Fruit fly (Drosophila melanogaster) whole organism, wandering third instar larva: ENCODE results near the gene raw.

ENCODE experiments used
- Abd-B ChIP-seq: fragments of >200 bp; optimal IDR thresholded peaks from 2 replicates; lab custom pipeline; 2017; ENCODE audit warnings: missing biosample characterization, missing genetic modification characterization
- CG32264 ChIP-seq: fragments of 200-800 bp; sonication (Bioruptor generic); optimal IDR thresholded peaks from 2 replicates; lab custom pipeline; 2016; ENCODE audit warnings: missing biosample characterization, missing genetic modification characterization
- CG9705 ChIP-seq: fragments of 200-800 bp; sonication (Bioruptor generic); optimal IDR thresholded peaks from 2 replicates; lab custom pipeline; 2018; ENCODE audit warnings: missing biosample characterization, mild to moderate bottlenecking, missing genetic modification characterization
- CrebA ChIP-seq: fragments of 200-800 bp; sonication (Bioruptor generic); optimal IDR thresholded peaks from 2 replicates; lab custom pipeline; 2016; ENCODE audit warnings: missing biosample characterization, mild to moderate bottlenecking, missing genetic modification characterization, borderline replicate concordance
- Dfd ChIP-seq: fragments of >200 bp; optimal IDR thresholded peaks from 2 replicates; lab custom pipeline; 2017; ENCODE audit warnings: missing biosample characterization, missing genetic modification characterization
- Dif ChIP-seq: fragments of 200-275, 200-300 bp; sonication (Bioruptor generic); optimal IDR thresholded peaks from 2 replicates; lab custom pipeline; 2018; ENCODE audit warnings: missing biosample characterization, missing genetic modification characterization; ENCODE audit not compliant: partially characterized antibody
- GATAd ChIP-seq: sonication (Bioruptor generic); optimal IDR thresholded peaks from 2 replicates; lab custom pipeline; 2016; ENCODE audit warnings: missing biosample characterization, missing genetic modification characterization
- HLH106 ChIP-seq: fragments of 200-800 bp; optimal IDR thresholded peaks from 3 replicates; lab custom pipeline; 2019; ENCODE audit warnings: missing biosample characterization, mild to moderate bottlenecking, missing genetic modification characterization, moderate library complexity
- Hnf4 ChIP-seq: fragments of 200-800 bp; sonication (Bioruptor generic); optimal IDR thresholded peaks from 2 replicates; lab custom pipeline; 2016; ENCODE audit warnings: missing biosample characterization, mild to moderate bottlenecking, missing genetic modification characterization
- Hr78 ChIP-seq: fragments of >200 bp; optimal IDR thresholded peaks from 2 replicates; lab custom pipeline; 2017; ENCODE audit warnings: missing biosample characterization, missing genetic modification characterization
- Hr83 ChIP-seq: fragments of 200-300 bp; sonication (Bioruptor generic); optimal IDR thresholded peaks from 2 replicates; lab custom pipeline; 2016; ENCODE audit warnings: missing biosample characterization, mild to moderate bottlenecking, missing genetic modification characterization, moderate library complexity; ENCODE audit not compliant: poor library complexity, severe bottlenecking
- Jra ChIP-seq: sonication (Bioruptor generic); optimal IDR thresholded peaks from 2 replicates; lab custom pipeline; 2016; ENCODE audit warnings: missing biosample characterization, missing genetic modification characterization
- Mio ChIP-seq: sonication (Bioruptor generic); optimal IDR thresholded peaks from 2 replicates; lab custom pipeline; 2016; ENCODE audit warnings: missing biosample characterization, missing genetic modification characterization
- Myc ChIP-seq: fragments of >200 bp; optimal IDR thresholded peaks from 2 replicates; lab custom pipeline; 2017
- N ChIP-seq: fragments of >200 bp; optimal IDR thresholded peaks from 2 replicates; lab custom pipeline; 2018; ENCODE audit warnings: missing biosample characterization, missing external identifiers, missing genetic modification characterization
- OdsH ChIP-seq: fragments of 200-800 bp; sonication (Bioruptor generic); optimal IDR thresholded peaks from 2 replicates; lab custom pipeline; 2016; ENCODE audit warnings: missing biosample characterization, mild to moderate bottlenecking, missing genetic modification characterization
- Rel ChIP-seq, 2 experiments: fragments of 200-800 bp; sonication (Bioruptor generic) in 1 of 2; optimal IDR thresholded peaks; 2 replicates in 1 of 2; 3 replicates in 1 of 2; lab custom pipeline; 2016 to 2019; ENCODE audit warnings: mild to moderate bottlenecking in 2 of 2, missing biosample characterization in 2 of 2, missing genetic modification characterization in 2 of 2, moderate library complexity in 1 of 2
- Sp1 ChIP-seq: fragments of 200-800 bp; sonication (Bioruptor generic); optimal IDR thresholded peaks from 3 replicates; lab custom pipeline; 2019; ENCODE audit warnings: missing biosample characterization, mild to moderate bottlenecking, missing genetic modification characterization, moderate library complexity
- Vsx2 ChIP-seq: fragments of 200-300, 225-300 bp; sonication (Bioruptor generic); optimal IDR thresholded peaks from 2 replicates; lab custom pipeline; 2018; ENCODE audit warnings: missing biosample characterization, missing genetic modification characterization; ENCODE audit not compliant: partially characterized antibody
- br ChIP-seq: fragments of 200-800 bp; sonication (Bioruptor generic); optimal IDR thresholded peaks from 2 replicates; lab custom pipeline; 2016; ENCODE audit warnings: missing biosample characterization, missing genetic modification characterization
- brk ChIP-seq: fragments of 200-800 bp; sonication (Bioruptor generic); optimal IDR thresholded peaks from 2 replicates; lab custom pipeline; 2016; ENCODE audit warnings: missing biosample characterization, mild to moderate bottlenecking, missing genetic modification characterization
- dl ChIP-seq, 2 experiments: fragments of 175-275, 200-275 bp in 1 of 2; fragments of 200-275 bp in 1 of 2; sonication (Bioruptor generic); optimal IDR thresholded peaks; lab custom pipeline; 2018; ENCODE audit warnings: mild to moderate bottlenecking in 2 of 2, missing biosample characterization in 2 of 2, missing genetic modification characterization in 2 of 2, moderate library complexity in 2 of 2; ENCODE audit not compliant: partially characterized antibody in 2 of 2, insufficient read depth in 1 of 2
- dmrt93B ChIP-seq: fragments of 200-800 bp; sonication (Bioruptor generic); optimal IDR thresholded peaks from 2 replicates; lab custom pipeline; 2018; ENCODE audit warnings: missing biosample characterization, mild to moderate bottlenecking, missing genetic modification characterization
- dsf ChIP-seq: sonication (Bioruptor generic); optimal IDR thresholded peaks from 2 replicates; lab custom pipeline; 2016; ENCODE audit warnings: missing biosample characterization, missing genetic modification characterization, borderline replicate concordance
- ey ChIP-seq: fragments of 200-800 bp; sonication (Bioruptor generic); optimal IDR thresholded peaks from 2 replicates; lab custom pipeline; 2016; ENCODE audit warnings: missing biosample characterization, missing genetic modification characterization
- foxo ChIP-seq, 2 experiments: fragments of 200-800 bp; sonication (Bioruptor generic); optimal IDR thresholded peaks; 2 replicates in 1 of 2; 3 replicates in 1 of 2; lab custom pipeline; 2016 to 2017; ENCODE audit warnings: missing biosample characterization in 2 of 2, missing genetic modification characterization in 2 of 2
- fru ChIP-seq: fragments of 200-800 bp; sonication (Bioruptor generic); optimal IDR thresholded peaks from 3 replicates; lab custom pipeline; 2016; ENCODE audit warnings: missing biosample characterization, mild to moderate bottlenecking, missing genetic modification characterization
- h ChIP-seq: fragments of 200-800 bp; sonication (Bioruptor generic); optimal IDR thresholded peaks from 3 replicates; lab custom pipeline; 2016; ENCODE audit warnings: missing biosample characterization, mild to moderate bottlenecking, missing genetic modification characterization
- jim ChIP-seq: fragments of 175-275, 200-325 bp; sonication (Bioruptor generic); optimal IDR thresholded peaks from 2 replicates; lab custom pipeline; 2016; ENCODE audit warnings: missing biosample characterization, mild to moderate bottlenecking, missing genetic modification characterization
- lola ChIP-seq: fragments of >200 bp; optimal IDR thresholded peaks from 2 replicates; lab custom pipeline; 2017; ENCODE audit warnings: missing biosample characterization, missing genetic modification characterization
- pan ChIP-seq: fragments of >200 bp; optimal IDR thresholded peaks from 2 replicates; lab custom pipeline; 2017
- psq ChIP-seq: fragments of 200-800 bp; sonication (Bioruptor generic); optimal IDR thresholded peaks from 3 replicates; lab custom pipeline; 2017; ENCODE audit warnings: missing biosample characterization, mild to moderate bottlenecking, missing genetic modification characterization, moderate library complexity
- rgr ChIP-seq: fragments of 200-800 bp; sonication (Bioruptor generic); optimal IDR thresholded peaks from 3 replicates; lab custom pipeline; 2016; ENCODE audit warnings: missing biosample characterization, mild to moderate bottlenecking, missing genetic modification characterization
- sage ChIP-seq: fragments of 200-800 bp; sonication (Bioruptor generic); optimal IDR thresholded peaks from 2 replicates; lab custom pipeline; 2016; ENCODE audit warnings: missing biosample characterization, mild to moderate bottlenecking, missing genetic modification characterization
- sv ChIP-seq: fragments of 200-800 bp; sonication (Bioruptor generic); optimal IDR thresholded peaks from 3 replicates; lab custom pipeline; 2016; ENCODE audit warnings: missing biosample characterization, missing genetic modification characterization
- tai ChIP-seq: sonication (Bioruptor generic); optimal IDR thresholded peaks from 2 replicates; lab custom pipeline; 2016; ENCODE audit warnings: missing biosample characterization, missing genetic modification characterization
- usp ChIP-seq: fragments of >200 bp; optimal IDR thresholded peaks from 2 replicates; lab custom pipeline; 2017; ENCODE audit warnings: missing biosample characterization, missing genetic modification characterization
- woc ChIP-seq: sonication (Bioruptor generic); optimal IDR thresholded peaks from 2 replicates; lab custom pipeline; 2016; ENCODE audit warnings: missing biosample characterization, mild to moderate bottlenecking, missing genetic modification characterization

Gene raw

DNA sequence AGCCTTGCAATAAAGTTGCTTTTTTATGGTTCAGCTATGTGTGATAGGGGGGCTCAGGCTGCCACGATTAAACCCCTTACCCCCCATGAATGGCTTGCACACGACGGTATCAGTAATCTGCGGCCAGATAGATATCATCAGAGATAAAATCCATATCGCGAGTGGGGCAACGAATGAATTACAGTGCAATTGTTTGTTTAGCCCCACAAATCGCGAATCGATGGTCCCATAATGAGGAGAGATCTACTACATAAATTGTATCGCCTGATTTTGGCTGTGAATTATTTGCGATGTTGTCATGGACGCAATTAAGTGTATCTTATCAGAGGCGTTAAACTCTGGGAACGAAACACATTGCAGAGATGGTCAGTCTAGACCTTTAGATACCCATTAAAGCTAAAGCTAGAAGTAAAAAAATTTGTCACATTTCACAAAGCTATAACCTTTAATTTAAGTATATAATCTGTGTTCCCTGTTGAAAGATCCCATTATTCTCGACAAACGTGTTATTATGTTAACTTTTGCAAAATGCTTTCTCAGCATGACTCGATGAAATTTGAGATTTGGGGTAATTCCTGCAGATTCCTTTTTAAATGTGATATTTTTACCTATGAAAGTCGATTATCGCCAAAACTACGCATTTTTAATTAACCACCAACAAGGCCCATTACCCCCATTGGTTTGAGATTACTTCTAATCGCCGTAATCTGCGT, 42.4 kb downstream of the raw start:
- TF ChIP-seq foxo (GFP tag; optimal IDR thresholded peaks at IDR 0.05; lab: Kevin White, UChicago) (peak in 1 of 2 experiments; percentile 37), fru (GFP tag; lab: Kevin White, UChicago) (no peak), sv (GFP tag; lab: Kevin White, UChicago) (no peak), br (GFP tag; lab: Kevin White, UChicago) (peak; percentile 65), h (GFP tag; lab: Kevin White, UChicago) (peak; percentile 18), psq (GFP tag; lab: Kevin White, UChicago) (peak; percentile 12), N (GFP tag; lab: Kevin White, UChicago) (no peak), Sp1 (peak; percentile 37), ey (GFP tag; lab: Kevin White, UChicago) (peak; percentile 6), Rel (GFP tag; optimal IDR thresholded peaks at IDR 0.05; lab: Kevin White, UChicago) (no peak), Rel (tag; optimal IDR thresholded peaks at IDR 0.05; lab: Kevin White, UChicago) (peak; percentile 46)

DNA sequence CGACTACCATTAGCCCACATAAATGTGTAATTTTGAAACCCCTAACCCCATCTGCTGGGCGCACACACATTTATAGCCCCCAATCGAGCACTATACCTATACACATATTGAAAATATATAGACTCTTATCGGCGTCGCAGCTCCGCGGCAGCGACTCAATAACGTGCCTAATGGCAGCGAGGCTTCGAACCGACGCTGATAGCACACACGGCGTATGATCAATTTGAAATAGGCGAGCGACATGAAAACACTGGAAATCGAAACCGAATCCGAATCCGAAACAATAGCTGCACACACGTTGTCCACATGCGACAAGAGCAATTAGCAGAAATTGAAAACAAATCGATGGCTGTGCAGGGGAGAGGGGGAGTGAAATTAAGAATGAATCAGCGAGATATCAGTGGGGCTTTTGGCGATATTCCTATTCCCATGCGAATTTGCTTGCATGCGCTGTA, 46.2 kb downstream of the raw start:
- TF ChIP-seq Jra (GFP tag; lab: Kevin White, UChicago) (peak; percentile 77), CrebA (GFP tag; lab: Kevin White, UChicago) (peak; percentile 35), brk (GFP tag; lab: Kevin White, UChicago) (no peak), h (GFP tag; lab: Kevin White, UChicago) (peak; percentile 66), Hnf4 (peak; percentile 10), HLH106 (tag; lab: Kevin White, UChicago) (peak; percentile 16), Rel (GFP tag; optimal IDR thresholded peaks at IDR 0.05; lab: Kevin White, UChicago) (peak; percentile 70), Rel (tag; optimal IDR thresholded peaks at IDR 0.05; lab: Kevin White, UChicago) (peak; percentile 96), Vsx2 (GFP tag; lab: Kevin White, UChicago) (peak; percentile 1), GATAd (GFP tag; lab: Kevin White, UChicago) (no peak), br (GFP tag; lab: Kevin White, UChicago) (peak; percentile 33), Dif (peak; percentile 4), rgr (GFP tag; lab: Kevin White, UChicago) (peak; percentile 41), lola (GFP tag; lab: Kevin White, UChicago) (no peak)

dm6 chr2L:8692426-8693180, 47.9 kb downstream of the raw start:
- TF ChIP-seq usp (no peak), N (GFP tag; lab: Kevin White, UChicago) (no peak), brk (GFP tag; lab: Kevin White, UChicago) (no peak), pan (lab: Kevin White, UChicago) (no peak), GATAd (GFP tag; lab: Kevin White, UChicago) (no peak), Dfd (no peak), ey (GFP tag; lab: Kevin White, UChicago) (peak; percentile 30), dl (GFP tag; optimal IDR thresholded peaks at IDR 0.05; lab: Kevin White, UChicago; ENCODE audit: insufficient read depth in 1 of 2, partially characterized antibody in 2 of 2) (no peak), psq (GFP tag; lab: Kevin White, UChicago) (peak; percentile 61), sv (GFP tag; lab: Kevin White, UChicago) (no peak), Sp1 (peak; percentile 62), Hnf4 (peak; percentile 87), dsf (GFP tag; lab: Kevin White, UChicago) (peak; percentile 51), Rel (GFP tag; optimal IDR thresholded peaks at IDR 0.05; lab: Kevin White, UChicago) (no peak), Rel (tag; optimal IDR thresholded peaks at IDR 0.05; lab: Kevin White, UChicago) (peak; percentile 63), Hr78 (GFP tag; lab: Kevin White, UChicago) (no peak), jim (peak; percentile 30), woc (peak; percentile 30), Mio (GFP tag; lab: Kevin White, UChicago) (no peak), foxo (GFP tag; optimal IDR thresholded peaks at IDR 0.05; lab: Kevin White, UChicago) (peak in 1 of 2 experiments; percentile 62), Abd-B (no peak), h (GFP tag; lab: Kevin White, UChicago) (peak; percentile 71), OdsH (peak; percentile 72), Myc (lab: Kevin White, UChicago) (no peak), CG32264 (no peak), CrebA (GFP tag; lab: Kevin White, UChicago) (peak; percentile 9), CG9705 (GFP tag; lab: Kevin White, UChicago) (peak; percentile 33), fru (GFP tag; lab: Kevin White, UChicago) (peak; percentile 53), dmrt93B (GFP tag; lab: Kevin White, UChicago) (peak; percentile 27), rgr (GFP tag; lab: Kevin White, UChicago) (peak; percentile 75), Vsx2 (GFP tag; lab: Kevin White, UChicago) (peak; percentile 63), lola (GFP tag; lab: Kevin White, UChicago) (no peak), sage (GFP tag; lab: Kevin White, UChicago) (no peak), Jra (GFP tag; lab: Kevin White, UChicago) (peak; percentile 58), HLH106 (tag; lab: Kevin White, UChicago) (peak; percentile 36), Dif (no peak), br (GFP tag; lab: Kevin White, UChicago) (peak; percentile 74), Hr83 (GFP tag; lab: Kevin White, UChicago) (peak; percentile 78), tai (no peak)
